Worm (Caenorhabditis elegans) whole organism, L4 larva: ENCODE data around the gene nfya-1.

Source experiments
- D1046.2 ChIP-seq: fragments of 200-800 bp; sonication (Bioruptor generic); IDR thresholded peaks from 2 replicates; pipeline ENCODE4 v1.3.6; 2022; ENCODE audit warnings: missing genetic modification characterization, missing compliant biosample characterization
- F10B5.3 ChIP-seq: sonication (generic microtip); optimal IDR thresholded peaks from 2 replicates; lab custom pipeline; 2016; ENCODE audit warnings: mild to moderate bottlenecking, missing genetic modification characterization, missing compliant biosample characterization
- F26F4.8 ChIP-seq: fragments of 200-800 bp; sonication (Bioruptor generic); conservative IDR thresholded peaks from 2 replicates; pipeline ENCODE4 v1.3.6; 2022; ENCODE audit warnings: missing genetic modification characterization, missing compliant biosample characterization
- F37D6.2 ChIP-seq: sonication (generic microtip); optimal IDR thresholded peaks from 2 replicates; lab custom pipeline; 2016; ENCODE audit warnings: mild to moderate bottlenecking, missing genetic modification characterization, missing compliant biosample characterization
- Y48G9A.11 ChIP-seq: fragments of 200-800 bp; sonication (Bioruptor generic); IDR thresholded peaks from 2 replicates; pipeline ENCODE4 v1.3.6; 2022; ENCODE audit warnings: missing genetic modification reagents, missing genetic modification characterization, missing compliant biosample characterization
- Y5F2A.4 ChIP-seq: fragments of 200-800 bp; sonication (Bioruptor generic); optimal IDR thresholded peaks from 2 replicates; lab custom pipeline; 2018; ENCODE audit warnings: mild to moderate bottlenecking, missing genetic modification characterization, missing compliant biosample characterization
- Y75B8A.6 ChIP-seq: fragments of 200-800 bp; sonication (Bioruptor generic); IDR thresholded peaks from 2 replicates; pipeline ENCODE4 v1.3.6; 2022; ENCODE audit warnings: missing genetic modification reagents, missing genetic modification characterization, missing compliant biosample characterization
- ZK337.2 ChIP-seq: fragments of 200-800 bp; sonication (Bioruptor generic); IDR thresholded peaks from 2 replicates; pipeline ENCODE4 v1.3.6; 2022; ENCODE audit warnings: missing genetic modification reagents, missing genetic modification characterization, missing compliant biosample characterization
- aha-1 ChIP-seq: fragments of 150-350 bp; peaks from one replicate; lab custom pipeline; 2014; ENCODE audit warnings: missing biosample characterization, missing genetic modification characterization
- aly-2 ChIP-seq: sonication (generic microtip); optimal IDR thresholded peaks from 2 replicates; lab custom pipeline; 2018; ENCODE audit warnings: missing biosample characterization, missing genetic modification characterization
- ceh-20 ChIP-seq: fragments of 200-800 bp; sonication (Bioruptor generic); IDR thresholded peaks from 2 replicates; pipeline ENCODE4 v1.3.6; 2022; ENCODE audit warnings: missing genetic modification reagents, missing genetic modification characterization, missing compliant biosample characterization
- ceh-28 ChIP-seq: fragments of 150-350 bp; optimal IDR thresholded peaks from 2 replicates; lab custom pipeline; 2014; ENCODE audit warnings: missing biosample characterization, missing genetic modification reagents, missing genetic modification characterization
- ceh-44 ChIP-seq: fragments of 200-800 bp; sonication (Bioruptor generic); IDR thresholded peaks from 2 replicates; pipeline ENCODE4 v1.3.6; 2022; ENCODE audit warnings: missing genetic modification reagents, missing genetic modification characterization, missing compliant biosample characterization
- ceh-62 ChIP-seq: sonication (generic microtip); optimal IDR thresholded peaks from 2 replicates; lab custom pipeline; 2017; ENCODE audit warnings: missing biosample characterization, missing genetic modification characterization
- ctbp-1 ChIP-seq: fragments of 200-800 bp; sonication (Bioruptor generic); IDR thresholded peaks from 2 replicates; pipeline ENCODE4 v1.3.6; 2022; ENCODE audit warnings: missing genetic modification reagents, missing genetic modification characterization, missing compliant biosample characterization
- daf-8 ChIP-seq: fragments of 200-800 bp; sonication (Bioruptor generic); IDR thresholded peaks from 2 replicates; pipeline ENCODE4 v1.3.6; 2022; ENCODE audit warnings: missing genetic modification characterization, missing compliant biosample characterization
- dmd-8 ChIP-seq: fragments of 200-800 bp; sonication (Bioruptor generic); IDR thresholded peaks from 2 replicates; pipeline ENCODE4 v1.3.6; 2022; ENCODE audit warnings: missing genetic modification characterization, missing compliant biosample characterization
- dpl-1 ChIP-seq: fragments of 150-350 bp; optimal IDR thresholded peaks from 2 replicates; lab custom pipeline; 2014; ENCODE audit warnings: missing biosample characterization, missing genetic modification reagents, missing genetic modification characterization
- duxl-1 ChIP-seq: sonication (generic microtip); optimal IDR thresholded peaks from 2 replicates; lab custom pipeline; 2016; ENCODE audit warnings: mild to moderate bottlenecking, missing genetic modification characterization, moderate library complexity, missing compliant biosample characterization; ENCODE audit not compliant: poor library complexity
- egl-43 ChIP-seq: fragments of 200-800 bp; sonication (Bioruptor generic); IDR thresholded peaks from 2 replicates; pipeline ENCODE4 v1.3.6; 2022; ENCODE audit warnings: missing genetic modification reagents, missing genetic modification characterization, missing compliant biosample characterization
- fkh-10 ChIP-seq: fragments of 150-350 bp; optimal IDR thresholded peaks from 2 replicates; lab custom pipeline; 2014; ENCODE audit warnings: missing biosample characterization, missing genetic modification reagents, missing genetic modification characterization
- fos-1 ChIP-seq: fragments of 150-350 bp; optimal IDR thresholded peaks from 2 replicates; lab custom pipeline; 2014; ENCODE audit warnings: missing biosample characterization, missing genetic modification characterization
- gei-8 ChIP-seq: fragments of 200-800 bp; sonication (Bioruptor generic); optimal IDR thresholded peaks from 2 replicates; lab custom pipeline; 2018; ENCODE audit warnings: mild to moderate bottlenecking, missing genetic modification characterization, missing compliant biosample characterization
- hmg-1.1 ChIP-seq: fragments of 200-800 bp; sonication (Bioruptor generic); IDR thresholded peaks from 2 replicates; pipeline ENCODE4 v1.3.6; 2022; ENCODE audit warnings: missing genetic modification reagents, missing genetic modification characterization, missing compliant biosample characterization
- lim-7 ChIP-seq: fragments of 200-800 bp; sonication (Bioruptor generic); IDR thresholded peaks from 2 replicates; pipeline ENCODE4 v1.3.6; 2022; ENCODE audit warnings: missing genetic modification characterization, missing compliant biosample characterization
- lir-3 ChIP-seq: sonication (generic microtip); optimal IDR thresholded peaks from 2 replicates; lab custom pipeline; 2016; ENCODE audit warnings: mild to moderate bottlenecking, missing genetic modification characterization, missing compliant biosample characterization
- madf-9 ChIP-seq: fragments of 200-800 bp; sonication (Bioruptor generic); conservative IDR thresholded peaks from 2 replicates; pipeline ENCODE4 v1.3.6; 2022; ENCODE audit warnings: missing genetic modification reagents, missing genetic modification characterization, missing compliant biosample characterization
- mdl-1 ChIP-seq, 2 experiments: fragments of 150-350 bp in 1 of 2; sonication (generic microtip) in 1 of 2; optimal IDR thresholded peaks; 2 replicates each; lab custom pipeline; 2014 to 2017; ENCODE audit warnings: missing biosample characterization in 2 of 2, missing genetic modification characterization in 2 of 2
- mdt-29 ChIP-seq: fragments of 200-800 bp; sonication (Bioruptor generic); IDR thresholded peaks from 2 replicates; pipeline ENCODE4 v1.3.6; 2022; ENCODE audit warnings: missing genetic modification reagents, missing genetic modification characterization, missing compliant biosample characterization
- mep-1 ChIP-seq: fragments of 150-350 bp; sonication (generic microtip); optimal IDR thresholded peaks from 3 replicates; lab custom pipeline; 2014; ENCODE audit warnings: missing biosample characterization, missing genetic modification characterization
- mxl-2 ChIP-seq: fragments of 200-800 bp; sonication (Bioruptor generic); conservative IDR thresholded peaks from 2 replicates; pipeline ENCODE4 v1.3.6; 2022; ENCODE audit warnings: missing genetic modification reagents, missing genetic modification characterization, missing compliant biosample characterization
- nhr-10 ChIP-seq: fragments of 150-350 bp; optimal IDR thresholded peaks from 2 replicates; lab custom pipeline; 2014; ENCODE audit warnings: missing biosample characterization, missing genetic modification characterization
- nhr-102 ChIP-seq: sonication (generic microtip); optimal IDR thresholded peaks from 2 replicates; lab custom pipeline; 2016; ENCODE audit warnings: mild to moderate bottlenecking, missing genetic modification characterization, moderate library complexity, missing compliant biosample characterization
- nhr-111 ChIP-seq: fragments of 200-800 bp; sonication (Bioruptor generic); optimal IDR thresholded peaks from 2 replicates; lab custom pipeline; 2018; ENCODE audit warnings: mild to moderate bottlenecking, missing genetic modification characterization, missing compliant biosample characterization
- nhr-237 ChIP-seq: sonication (generic microtip); optimal IDR thresholded peaks from 2 replicates; lab custom pipeline; 2017; ENCODE audit warnings: missing biosample characterization, missing genetic modification characterization
- nhr-25 ChIP-seq: sonication (generic microtip); optimal IDR thresholded peaks from 2 replicates; lab custom pipeline; 2017; ENCODE audit warnings: missing genetic modification characterization, mild to moderate bottlenecking, missing compliant biosample characterization, antibody characterized with exemption, moderate library complexity, borderline replicate concordance; ENCODE audit not compliant: insufficient read depth
- nhr-42 ChIP-seq: fragments of 200-800 bp; sonication (Bioruptor generic); IDR thresholded peaks from 2 replicates; pipeline ENCODE4 v1.3.6; 2022; ENCODE audit warnings: missing genetic modification characterization, missing compliant biosample characterization
- nhr-6 ChIP-seq: fragments of 150-350 bp; optimal IDR thresholded peaks from 2 replicates; lab custom pipeline; 2014; ENCODE audit warnings: missing biosample characterization, missing genetic modification characterization
- saeg-2 ChIP-seq: fragments of 200-800 bp; sonication (Bioruptor generic); IDR thresholded peaks from 2 replicates; pipeline ENCODE4 v1.3.6; 2022; ENCODE audit warnings: missing genetic modification reagents, missing genetic modification characterization, missing compliant biosample characterization
- sdz-12 ChIP-seq: fragments of 200-800 bp; sonication (Bioruptor generic); optimal IDR thresholded peaks from 2 replicates; lab custom pipeline; 2018; ENCODE audit warnings: mild to moderate bottlenecking, missing genetic modification characterization, missing compliant biosample characterization
- set-16 ChIP-seq: fragments of 200-800 bp; sonication (Bioruptor generic); IDR thresholded peaks from 2 replicates; pipeline ENCODE4 v1.3.6; 2022; ENCODE audit warnings: missing genetic modification reagents, missing genetic modification characterization, missing compliant biosample characterization
- skn-1 ChIP-seq: fragments of 150-350 bp; optimal IDR thresholded peaks from 2 replicates; lab custom pipeline; 2014; ENCODE audit warnings: missing biosample characterization, missing genetic modification characterization
- snpc-1.2 ChIP-seq: fragments of 200-800 bp; sonication (Bioruptor generic); IDR thresholded peaks from 2 replicates; pipeline ENCODE4 v1.3.6; 2022; ENCODE audit warnings: missing genetic modification reagents, missing genetic modification characterization, missing compliant biosample characterization
- snpc-4 ChIP-seq: fragments of 150-350 bp; optimal IDR thresholded peaks from 2 replicates; lab custom pipeline; 2014; ENCODE audit warnings: missing biosample characterization, missing genetic modification characterization
- tag-97 ChIP-seq: fragments of 200-800 bp; sonication (Bioruptor generic); IDR thresholded peaks from 2 replicates; pipeline ENCODE4 v1.3.6; 2022; ENCODE audit warnings: missing genetic modification characterization, missing compliant biosample characterization
- vab-7 ChIP-seq: fragments of 200-800 bp; sonication (Bioruptor generic); IDR thresholded peaks from 2 replicates; pipeline ENCODE4 v1.3.6; 2022; ENCODE audit warnings: missing genetic modification reagents, missing genetic modification characterization, missing compliant biosample characterization
- zip-2 ChIP-seq: fragments of 150-350 bp; optimal IDR thresholded peaks from 2 replicates; lab custom pipeline; 2014; ENCODE audit warnings: missing biosample characterization, missing genetic modification characterization
- ztf-11 ChIP-seq: fragments of 150-350 bp; optimal IDR thresholded peaks from 2 replicates; lab custom pipeline; 2014; ENCODE audit warnings: missing biosample characterization, missing genetic modification characterization
- ztf-7 ChIP-seq: fragments of 150-350 bp; optimal IDR thresholded peaks from 2 replicates; lab custom pipeline; 2014; ENCODE audit warnings: missing biosample characterization, missing genetic modification characterization

Gene nfya-1

ce11 chrX:11937343-11937935, 9.2 kb downstream of the nfya-1 start (continued):
- TF ChIP-seq sdz-12 (GFP tag; lab: Kevin White, UChicago) (peak; percentile 91), saeg-2 (GFP tag; lab: Robert Waterston, UW) (peak; percentile 95), tag-97 (GFP tag; lab: Robert Waterston, UW) (no peak), F10B5.3 (tag; lab: Kevin White, UChicago) (peak; percentile 96), ztf-11 (tag; lab: Kevin White, UChicago) (peak; percentile 84), Y5F2A.4 (peak; percentile 91), vab-7 (GFP tag; lab: Robert Waterston, UW) (peak; percentile 87), mdt-29 (GFP tag; lab: Robert Waterston, UW) (peak; percentile 95), lir-3 (peak; percentile 90), snpc-4 (tag; lab: Kevin White, UChicago) (peak; percentile 53), nhr-42 (peak; percentile 99), nhr-6 (tag; lab: Kevin White, UChicago) (peak; percentile 98), zip-2 (peak; percentile 98), nhr-25 (peak; percentile 97), mxl-2 (GFP tag; lab: Robert Waterston, UW) (peak; percentile 84), snpc-1.2 (GFP tag; lab: Robert Waterston, UW) (no peak; the same call in 1 of the 2 replicates), duxl-1 (tag; lab: Kevin White, UChicago) (peak; percentile 99), mep-1 (peak; percentile 100), egl-43 (GFP tag; lab: Robert Waterston, UW) (peak; percentile 98), mdl-1 (tag; optimal IDR thresholded peaks at IDR 0.05; lab: Kevin White, UChicago) (peak; percentile 90 to 92), ceh-44 (GFP tag; lab: Robert Waterston, UW) (no peak), dpl-1 (GFP tag; lab: Kevin White, UChicago) (peak; percentile 76), skn-1 (tag; lab: Kevin White, UChicago) (no peak), gei-8 (GFP tag; lab: Kevin White, UChicago) (peak; percentile 88), ceh-62 (tag; lab: Kevin White, UChicago) (no peak), D1046.2 (peak; percentile 89; the same call in 1 of the 2 replicates), F37D6.2 (tag; lab: Kevin White, UChicago) (peak; percentile 99), Y48G9A.11 (GFP tag; lab: Robert Waterston, UW) (no peak; the same call in 1 of the 2 replicates), madf-9 (GFP tag; lab: Robert Waterston, UW) (peak; percentile 97), nhr-237 (tag; lab: Kevin White, UChicago) (peak; percentile 90), hmg-1.1 (peak; percentile 99)

DNA sequence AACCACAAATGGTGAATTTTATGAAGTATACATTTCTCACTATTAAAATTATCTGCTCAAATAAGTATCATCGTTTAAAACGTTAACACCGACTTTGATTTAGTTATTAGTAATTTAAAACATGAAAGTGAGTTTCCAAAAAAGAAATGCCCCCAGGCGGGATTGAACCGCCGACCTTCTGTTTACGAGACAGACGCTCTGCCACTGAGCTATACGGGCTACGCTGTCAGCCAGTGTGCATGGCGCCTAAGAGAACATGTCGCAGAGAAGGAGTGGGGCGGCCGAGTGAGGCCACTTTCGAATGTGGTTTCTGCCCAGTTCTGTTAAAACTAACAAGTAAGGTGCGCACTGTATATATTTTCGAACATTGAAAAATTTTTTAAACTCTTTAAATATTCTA, 11.7 kb downstream of the nfya-1 start:
- peak; percentile 94 for TF ChIP-seq aha-1
- no peak for TF ChIP-seq nhr-10
- peak; percentile 29 for TF ChIP-seq nhr-6 (tag; lab: Kevin White, UChicago)
- peak; percentile 43; the same call in 1 of the 2 replicates for TF ChIP-seq ZK337.2 (GFP tag; lab: Robert Waterston, UW)
- no peak for TF ChIP-seq tag-97 (GFP tag; lab: Robert Waterston, UW)
- TF ChIP-seq ceh-28 (tag; lab: Kevin White, UChicago): no peak
- TF ChIP-seq daf-8: 0 out of 2 replicates have a peak, but pooled peaks have one; percentile 60
- peak; percentile 73 for TF ChIP-seq nhr-102 (tag; lab: Kevin White, UChicago)
- peak; percentile 31 for TF ChIP-seq ztf-7 (tag; lab: Kevin White, UChicago)
- peak; percentile 74 for TF ChIP-seq ctbp-1
- TF ChIP-seq ceh-20: peak; percentile 73
- TF ChIP-seq dmd-8 (GFP tag; lab: Robert Waterston, UW): peak; percentile 91
- TF ChIP-seq fkh-10 (GFP tag; lab: Kevin White, UChicago): no peak
- no peak for TF ChIP-seq nhr-111
- TF ChIP-seq snpc-1.2 (GFP tag; lab: Robert Waterston, UW): peak; percentile 87
- no peak for TF ChIP-seq fos-1 (tag; lab: Kevin White, UChicago)
- no peak for TF ChIP-seq ceh-62 (tag; lab: Kevin White, UChicago)
- no peak for TF ChIP-seq aly-2 (tag; lab: Kevin White, UChicago)
- peak; percentile 85 for TF ChIP-seq lim-7 (GFP tag; lab: Robert Waterston, UW)
- TF ChIP-seq set-16 (GFP tag; lab: Robert Waterston, UW): peak; percentile 55
- TF ChIP-seq F26F4.8: peak; percentile 52; the same call in 1 of the 2 replicates
- peak; percentile 92 for TF ChIP-seq hmg-1.1
- peak; percentile 94 for TF ChIP-seq egl-43 (GFP tag; lab: Robert Waterston, UW)
- TF ChIP-seq F10B5.3 (tag; lab: Kevin White, UChicago): peak; percentile 61
- TF ChIP-seq Y75B8A.6 (GFP tag; lab: Robert Waterston, UW): 0 out of 2 replicates have a peak, but pooled peaks have one; percentile 12
- TF ChIP-seq madf-9 (GFP tag; lab: Robert Waterston, UW): peak; percentile 79
- 0 out of 2 replicates have a peak, but pooled peaks have one; percentile 16 for TF ChIP-seq ceh-44 (GFP tag; lab: Robert Waterston, UW)
